Worm (Caenorhabditis elegans) whole organism, young adult: Measurements from ENCODE around the gene T10G3.3.

Source experiments
- B0261.1 ChIP-seq: sonication (generic microtip); optimal IDR thresholded peaks from 2 replicates; lab custom pipeline; 2016; ENCODE audit warnings: mild to moderate bottlenecking, missing genetic modification characterization, moderate library complexity, missing compliant biosample characterization
- B0336.3 ChIP-seq: fragments of 200-800 bp; sonication (Bioruptor generic); IDR thresholded peaks from 2 replicates; pipeline ENCODE4 v1.3.6; 2022; ENCODE audit warnings: missing genetic modification characterization, missing compliant biosample characterization
- F10E7.11 ChIP-seq: sonication (generic microtip); optimal IDR thresholded peaks from 2 replicates; lab custom pipeline; 2017; ENCODE audit warnings: mild to moderate bottlenecking, missing genetic modification characterization, moderate library complexity, missing compliant biosample characterization
- F23B12.7 ChIP-seq: sonication (generic microtip); optimal IDR thresholded peaks from 2 replicates; lab custom pipeline; 2017; ENCODE audit warnings: missing genetic modification characterization, mild to moderate bottlenecking, missing compliant biosample characterization, antibody characterized with exemption, moderate library complexity; ENCODE audit not compliant: insufficient read depth
- F39B2.1 ChIP-seq: fragments of 200-800 bp; sonication (Bioruptor generic); IDR thresholded peaks from 2 replicates; pipeline ENCODE4 v1.3.6; 2022; ENCODE audit warnings: missing genetic modification reagents, missing genetic modification characterization, missing compliant biosample characterization
- F49E8.2 ChIP-seq: sonication (generic microtip); optimal IDR thresholded peaks from 3 replicates; lab custom pipeline; 2017; ENCODE audit warnings: missing genetic modification characterization, mild to moderate bottlenecking, missing compliant biosample characterization, antibody characterized with exemption, moderate library complexity; ENCODE audit not compliant: insufficient read depth
- F52B5.7 ChIP-seq: sonication (generic microtip); optimal IDR thresholded peaks from 2 replicates; lab custom pipeline; 2016; ENCODE audit warnings: mild to moderate bottlenecking, missing genetic modification characterization, missing compliant biosample characterization
- F57C9.4 ChIP-seq: sonication (generic microtip); optimal IDR thresholded peaks from 2 replicates; lab custom pipeline; 2017; ENCODE audit warnings: mild to moderate bottlenecking, missing genetic modification characterization, missing compliant biosample characterization
- K11D2.4 ChIP-seq: fragments of 200-800 bp; sonication (Bioruptor generic); IDR thresholded peaks from 2 replicates; pipeline ENCODE4 v1.3.6; 2022; ENCODE audit warnings: missing genetic modification reagents, missing genetic modification characterization, missing compliant biosample characterization
- Y53F4B.3 ChIP-seq: fragments of 200-800 bp; sonication (Bioruptor generic); IDR thresholded peaks from 2 replicates; pipeline ENCODE4 v1.3.6; 2022; ENCODE audit warnings: missing genetic modification reagents, missing genetic modification characterization, missing compliant biosample characterization
- Y53G8AR.9 ChIP-seq: fragments of 200-800 bp; sonication (Bioruptor generic); conservative IDR thresholded peaks from 2 replicates; pipeline ENCODE4 v1.3.6; 2022; ENCODE audit warnings: missing genetic modification reagents, missing genetic modification characterization, missing compliant biosample characterization
- Y67H2A.10 ChIP-seq: fragments of 200-800 bp; sonication (Bioruptor generic); conservative IDR thresholded peaks from 2 replicates; pipeline ENCODE4 v1.3.6; 2022; ENCODE audit warnings: missing genetic modification reagents, missing genetic modification characterization, missing compliant biosample characterization
- ZK185.1 ChIP-seq: sonication (generic microtip); optimal IDR thresholded peaks from 2 replicates; lab custom pipeline; 2016; ENCODE audit warnings: mild to moderate bottlenecking, missing genetic modification characterization, missing compliant biosample characterization; ENCODE audit not compliant: poor library complexity, severe bottlenecking
- ama-1 ChIP-seq, 3 experiments: fragments of 150-350 bp in 1 of 3; sonication (generic microtip) in 2 of 3; optimal IDR thresholded peaks; 2 replicates each; lab custom pipeline; 2014 to 2018; ENCODE audit warnings: missing biosample characterization in 2 of 3, missing genetic modification characterization in 2 of 3, missing genetic modification reagents in 2 of 3
- aptf-3 ChIP-seq: fragments of 200-800 bp; sonication (Bioruptor generic); IDR thresholded peaks from 2 replicates; pipeline ENCODE4 v1.3.6; 2022; ENCODE audit warnings: missing genetic modification characterization, missing compliant biosample characterization
- atf-7 ChIP-seq: sonication (generic microtip); optimal IDR thresholded peaks from 2 replicates; lab custom pipeline; 2017; ENCODE audit warnings: mild to moderate bottlenecking, missing genetic modification characterization, missing compliant biosample characterization
- athp-1 ChIP-seq: sonication (generic microtip); optimal IDR thresholded peaks from 2 replicates; lab custom pipeline; 2017; ENCODE audit warnings: mild to moderate bottlenecking, missing genetic modification characterization, missing compliant biosample characterization
- cebp-1 ChIP-seq, 2 experiments: fragments of 200-800 bp in 1 of 2; sonication (Bioruptor generic) in 1 of 2; sonication (generic microtip) in 1 of 2; IDR thresholded peaks in 1 of 2; optimal IDR thresholded peaks in 1 of 2; 2 replicates each; pipeline versions ENCODE4 v1.3.6 to Lab custom; 2017 to 2022; ENCODE audit warnings: missing compliant biosample characterization in 2 of 2, missing genetic modification characterization in 2 of 2, mild to moderate bottlenecking in 1 of 2, missing genetic modification reagents in 1 of 2, moderate library complexity in 1 of 2
- cebp-2 ChIP-seq: fragments of 200-800 bp; sonication (Bioruptor generic); IDR thresholded peaks from 2 replicates; pipeline ENCODE4 v1.3.6; 2022; ENCODE audit warnings: missing genetic modification characterization, missing compliant biosample characterization
- ceh-58 ChIP-seq: fragments of 200-800 bp; sonication (Bioruptor generic); IDR thresholded peaks from 2 replicates; pipeline ENCODE4 v1.3.6; 2022; ENCODE audit warnings: missing genetic modification characterization, missing compliant biosample characterization
- ceh-91 ChIP-seq: fragments of 200-800 bp; sonication (Bioruptor generic); IDR thresholded peaks from 2 replicates; pipeline ENCODE4 v1.3.6; 2022; ENCODE audit warnings: missing genetic modification reagents, missing genetic modification characterization, missing compliant biosample characterization
- dox-1 ChIP-seq: fragments of 200-800 bp; sonication (Bioruptor generic); IDR thresholded peaks from 2 replicates; pipeline ENCODE4 v1.3.6; 2022; ENCODE audit warnings: missing genetic modification reagents, missing genetic modification characterization, missing compliant biosample characterization
- egl-18 ChIP-seq: fragments of 200-800 bp; sonication (Bioruptor generic); IDR thresholded peaks from 2 replicates; pipeline ENCODE4 v1.3.6; 2022; ENCODE audit warnings: missing genetic modification reagents, missing genetic modification characterization, missing compliant biosample characterization
- egrh-3 ChIP-seq: fragments of 200-800 bp; sonication (Bioruptor generic); IDR thresholded peaks from 2 replicates; pipeline ENCODE4 v1.3.6; 2022; ENCODE audit warnings: missing genetic modification reagents, missing genetic modification characterization, missing compliant biosample characterization
- ekl-4 ChIP-seq: fragments of 200-800 bp; sonication (Bioruptor generic); IDR thresholded peaks from 2 replicates; pipeline ENCODE4 v1.3.6; 2022; ENCODE audit warnings: missing genetic modification reagents, missing genetic modification characterization, missing compliant biosample characterization
- fkh-3 ChIP-seq: sonication (generic microtip); optimal IDR thresholded peaks from 2 replicates; lab custom pipeline; 2016; ENCODE audit warnings: mild to moderate bottlenecking, missing genetic modification characterization, missing compliant biosample characterization
- him-1 ChIP-seq: sonication (generic microtip); optimal IDR thresholded peaks from 2 replicates; lab custom pipeline; 2016; ENCODE audit warnings: missing genotype, missing genetic modification reagents, missing genetic modification characterization, missing compliant biosample characterization
- hlh-12 ChIP-seq: sonication (generic microtip); optimal IDR thresholded peaks from 2 replicates; lab custom pipeline; 2016; ENCODE audit warnings: missing genetic modification characterization, missing compliant biosample characterization
- hrde-1 ChIP-seq: sonication (generic microtip); optimal IDR thresholded peaks from 2 replicates; lab custom pipeline; 2016; ENCODE audit warnings: missing genetic modification characterization, mild to moderate bottlenecking, missing compliant biosample characterization, moderate library complexity, missing genotype, missing genetic modification reagents, borderline replicate concordance
- hsf-1 ChIP-seq: fragments of 200-800 bp; sonication (Bioruptor generic); IDR thresholded peaks from 2 replicates; pipeline ENCODE4 v1.3.6; 2022; ENCODE audit warnings: missing genetic modification reagents, missing genetic modification characterization, missing compliant biosample characterization
- lir-1 ChIP-seq: fragments of 200-800 bp; sonication (Bioruptor generic); conservative IDR thresholded peaks from 2 replicates; pipeline ENCODE4 v1.3.6; 2022; ENCODE audit warnings: missing genetic modification reagents, missing genetic modification characterization, missing compliant biosample characterization
- madf-10 ChIP-seq: sonication (generic microtip); optimal IDR thresholded peaks from 2 replicates; lab custom pipeline; 2016; ENCODE audit warnings: mild to moderate bottlenecking, missing genetic modification characterization, missing compliant biosample characterization
- mes-4 ChIP-seq: sonication (generic microtip); optimal IDR thresholded peaks from 2 replicates; lab custom pipeline; 2016; ENCODE audit warnings: missing genotype, missing genetic modification characterization, missing compliant biosample characterization
- nfyb-1 ChIP-seq: fragments of 200-800 bp; sonication (Bioruptor generic); IDR thresholded peaks from 2 replicates; pipeline ENCODE4 v1.3.6; 2022; ENCODE audit warnings: missing genetic modification reagents, missing genetic modification characterization, missing compliant biosample characterization
- nhr-80 ChIP-seq: sonication (generic microtip); optimal IDR thresholded peaks from 2 replicates; lab custom pipeline; 2016; ENCODE audit warnings: missing genetic modification characterization, missing compliant biosample characterization
- nhr-90 ChIP-seq: sonication (generic microtip); optimal IDR thresholded peaks from 2 replicates; lab custom pipeline; 2016; ENCODE audit warnings: missing genotype, mild to moderate bottlenecking, missing genetic modification characterization, missing compliant biosample characterization
- pbrm-1 ChIP-seq: fragments of 200-800 bp; sonication (Bioruptor generic); IDR thresholded peaks from 2 replicates; pipeline ENCODE4 v1.3.6; 2022; ENCODE audit warnings: missing genetic modification reagents, missing genetic modification characterization, missing compliant biosample characterization
- rpc-1 ChIP-seq, 2 experiments: fragments of 150-350 bp in 1 of 2; sonication (generic microtip) in 1 of 2; optimal IDR thresholded peaks; 2 replicates each; lab custom pipeline; 2014 to 2018; ENCODE audit warnings: missing biosample characterization in 1 of 2, missing genetic modification characterization in 1 of 2, missing genetic modification reagents in 1 of 2, missing genotype in 1 of 2
- sea-2 ChIP-seq: fragments of 200-800 bp; sonication (Bioruptor generic); IDR thresholded peaks from 2 replicates; pipeline ENCODE4 v1.3.6; 2022; ENCODE audit warnings: missing genetic modification characterization, missing compliant biosample characterization
- somi-1 ChIP-seq: fragments of 200-800 bp; sonication (Bioruptor generic); optimal IDR thresholded peaks from 2 replicates; lab custom pipeline; 2018; ENCODE audit warnings: mild to moderate bottlenecking, missing genetic modification characterization, missing compliant biosample characterization
- tbp1 ChIP-seq: fragments of 200-800 bp; sonication (Bioruptor generic); optimal IDR thresholded peaks from 2 replicates; lab custom pipeline; 2018; ENCODE audit warnings: mild to moderate bottlenecking, missing genetic modification characterization, missing compliant biosample characterization
- unc-130 ChIP-seq: sonication (generic microtip); optimal IDR thresholded peaks from 2 replicates; lab custom pipeline; 2016; ENCODE audit warnings: missing genetic modification reagents, missing genetic modification characterization, missing compliant biosample characterization
- xnd-1 ChIP-seq: sonication (generic microtip); optimal IDR thresholded peaks from 2 replicates; lab custom pipeline; 2016; ENCODE audit warnings: missing genotype, missing genetic modification reagents, missing genetic modification characterization, missing compliant biosample characterization
- zfh-2 ChIP-seq: fragments of 200-800 bp; sonication (Bioruptor generic); conservative IDR thresholded peaks from 2 replicates; pipeline ENCODE4 v1.3.6; 2022; ENCODE audit warnings: missing genetic modification reagents, missing genetic modification characterization, missing compliant biosample characterization
- zim-3 ChIP-seq: sonication (generic microtip); optimal IDR thresholded peaks from 2 replicates; lab custom pipeline; 2017; ENCODE audit warnings: mild to moderate bottlenecking, missing genetic modification characterization, moderate library complexity, missing compliant biosample characterization
- ztf-26 ChIP-seq: sonication (generic microtip); optimal IDR thresholded peaks from 2 replicates; lab custom pipeline; 2017; ENCODE audit warnings: missing genetic modification characterization, missing compliant biosample characterization
- ztf-28 ChIP-seq: fragments of 200-800 bp; sonication (Bioruptor generic); IDR thresholded peaks from 2 replicates; pipeline ENCODE4 v1.3.6; 2022; ENCODE audit warnings: missing genetic modification reagents, missing genetic modification characterization, missing compliant biosample characterization
- ztf-3 ChIP-seq: fragments of 200-800 bp; sonication (Bioruptor generic); optimal IDR thresholded peaks from 2 replicates; lab custom pipeline; 2018; ENCODE audit warnings: mild to moderate bottlenecking, missing genetic modification characterization, missing compliant biosample characterization

The T10G3.3 gene

ce11 chrV:13497322-13497847, 7.4 kb upstream of the T10G3.3 start, which contains the start of the genes eea-1 and gut-2:
Gene eea-1, minus strand, starts transcription at chrV:13497372.
Gene gut-2, plus strand, starts transcription at chrV:13497690.
- TF ChIP-seq ztf-28 (GFP tag; lab: Robert Waterston, UW) (no peak), unc-130 (GFP tag; lab: Kevin White, UChicago) (no peak), K11D2.4 (GFP tag; lab: Robert Waterston, UW) (no peak), ceh-58 (GFP tag; lab: Robert Waterston, UW) (no peak), madf-10 (tag; lab: Kevin White, UChicago) (no peak), lir-1 (GFP tag; lab: Robert Waterston, UW) (no peak), tbp1 (GFP tag; lab: Kevin White, UChicago) (peak; percentile 7), F52B5.7 (tag; lab: Kevin White, UChicago) (no peak), him-1 (no peak), ama-1 (optimal IDR thresholded peaks at IDR 0.05; lab: Kevin White, UChicago) (no peak), ama-1 (GFP tag; optimal IDR thresholded peaks at IDR 0.05; lab: Kevin White, UChicago) (no peak), xnd-1 (tag; lab: Kevin White, UChicago) (no peak), egl-18 (GFP tag; lab: Robert Waterston, UW) (no peak), Y67H2A.10 (no peak), zfh-2 (GFP tag; lab: Robert Waterston, UW) (no peak), ZK185.1 (tag; lab: Kevin White, UChicago) (no peak), aptf-3 (no peak), nhr-80 (tag; lab: Kevin White, UChicago) (no peak), hlh-12 (no peak), dox-1 (peak; percentile 65; the same call in 1 of the 2 replicates), nhr-90 (no peak), somi-1 (GFP tag; lab: Kevin White, UChicago) (no peak), hsf-1 (GFP tag; lab: Robert Waterston, UW) (no peak), egrh-3 (GFP tag; lab: Robert Waterston, UW) (no peak), mes-4 (no peak), Y53G8AR.9 (GFP tag; lab: Robert Waterston, UW) (no peak), B0261.1 (tag; lab: Kevin White, UChicago) (no peak), hrde-1 (tag; lab: Kevin White, UChicago) (no peak), atf-7 (tag; lab: Kevin White, UChicago) (no peak), athp-1 (no peak), cebp-2 (GFP tag; lab: Robert Waterston, UW) (no peak), F57C9.4 (no peak), Y53F4B.3 (GFP tag; lab: Robert Waterston, UW) (no peak), sea-2 (GFP tag; lab: Robert Waterston, UW) (no peak), fkh-3 (no peak), F23B12.7 (tag; lab: Kevin White, UChicago) (peak; percentile 32), F49E8.2 (tag; lab: Kevin White, UChicago) (no peak), ztf-3 (no peak), ztf-26 (no peak), zim-3 (tag; lab: Kevin White, UChicago) (no peak), ceh-91 (no peak), B0336.3 (GFP tag; lab: Robert Waterston, UW) (no peak), F39B2.1 (GFP tag; lab: Robert Waterston, UW) (no peak), ekl-4 (GFP tag; lab: Robert Waterston, UW) (no peak), rpc-1 (optimal IDR thresholded peaks at IDR 0.05; lab: Kevin White, UChicago) (no peak), rpc-1 (tag; optimal IDR thresholded peaks at IDR 0.05; lab: Kevin White, UChicago) (no peak), pbrm-1 (GFP tag; lab: Robert Waterston, UW) (no peak), F10E7.11 (tag; lab: Kevin White, UChicago) (no peak), nfyb-1 (GFP tag; lab: Robert Waterston, UW) (no peak), cebp-1 (GFP tag; IDR thresholded peaks at IDR 0.05; lab: Robert Waterston, UW) (no peak), cebp-1 (tag; optimal IDR thresholded peaks at IDR 0.05; lab: Kevin White, UChicago) (peak; percentile 7)
